Worm (Caenorhabditis elegans): ENCODE results near the gene fbxa-47.

ce11 chrIII:2272732-2273131, 40.5 kb upstream of the fbxa-47 start, which contains the start of gene fbxa-39:
- TF ChIP-seq duxl-1 (tag; optimal IDR thresholded peaks at IDR 0.05; ENCODE audit: poor library complexity) (no peak), lin-39 (tag; optimal IDR thresholded peaks at IDR 0.05) (no peak), fos-1 (tag; optimal IDR thresholded peaks at IDR 0.05) (no peak), ztf-11 (tag; optimal IDR thresholded peaks at IDR 0.05) (no peak), ceh-62 (tag; optimal IDR thresholded peaks at IDR 0.05) (no peak), nhr-28 (tag; optimal IDR thresholded peaks at IDR 0.05) (no peak), unc-130 (GFP tag; optimal IDR thresholded peaks at IDR 0.05) (no peak), unc-39 (tag; optimal IDR thresholded peaks at IDR 0.05) (no peak), pha-4 (GFP tag; IDR thresholded peaks at IDR 0.05) (no peak), pha-4 (tag; optimal IDR thresholded peaks at IDR 0.05) (no peak), snpc-4 (tag; optimal IDR thresholded peaks at IDR 0.05) (no peak), ceh-32 (tag; optimal IDR thresholded peaks at IDR 0.05; ENCODE audit: poor library complexity) (no peak), nhr-48 (tag; optimal IDR thresholded peaks at IDR 0.05) (no peak), ama-1 (optimal IDR thresholded peaks at IDR 0.05) (no peak)

Data from whole organism, L4 larva.